Worm (Caenorhabditis elegans): ENCODE results near the gene rps-1.

Gene rps-1

DNA sequence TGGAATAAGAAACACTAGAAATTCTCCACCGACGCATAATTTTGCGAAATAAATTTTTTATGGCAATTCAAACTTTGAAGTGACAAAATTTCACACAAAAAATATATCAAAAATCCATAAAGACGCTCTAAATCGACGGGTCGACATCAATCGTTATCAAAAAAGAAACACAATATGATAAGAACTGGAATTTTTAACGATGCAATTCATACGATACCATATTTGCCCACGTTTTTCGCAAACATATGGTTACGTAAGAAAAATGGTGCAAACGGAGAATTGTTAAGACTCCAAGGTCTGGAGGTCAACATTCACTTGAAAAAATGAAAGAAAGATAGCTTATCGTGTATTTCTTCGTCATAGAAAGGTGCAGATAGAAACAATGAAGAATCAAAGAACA is 30.4 kb downstream of the rps-1 start:
- TF ChIP-seq R02D3.7 (tag; optimal IDR thresholded peaks at IDR 0.05) (no peak), fos-1 (tag; optimal IDR thresholded peaks at IDR 0.05) (peak; percentile 69), sma-9 (GFP tag; optimal IDR thresholded peaks at IDR 0.05) (peak; percentile 73), sma-9 (tag; optimal IDR thresholded peaks at IDR 0.05) (no peak)

- no peak for TF ChIP-seq nhr-21 (tag; optimal IDR thresholded peaks at IDR 0.05)
- no peak for TF ChIP-seq mbf-1 (tag; optimal IDR thresholded peaks at IDR 0.05)
- no peak for TF ChIP-seq unc-55 (GFP tag; optimal IDR thresholded peaks at IDR 0.05)
- TF ChIP-seq crh-2 (tag; optimal IDR thresholded peaks at IDR 0.05) = peak; percentile 28
- no peak for TF ChIP-seq dmd-4 (tag; optimal IDR thresholded peaks at IDR 0.05)
- no peak for TF ChIP-seq unc-39 (tag; optimal IDR thresholded peaks at IDR 0.05)
- TF ChIP-seq Y55F3AM.14 (GFP tag; optimal IDR thresholded peaks at IDR 0.05) = no peak
- peak; percentile 89 for TF ChIP-seq fos-1 (tag; optimal IDR thresholded peaks at IDR 0.05)
- no peak for TF ChIP-seq sem-4 (tag; optimal IDR thresholded peaks at IDR 0.05)
- no peak for TF ChIP-seq skn-1 (tag; optimal IDR thresholded peaks at IDR 0.05)
- no peak for TF ChIP-seq lin-39 (tag; optimal IDR thresholded peaks at IDR 0.05)
- TF ChIP-seq gmeb-1 (tag; optimal IDR thresholded peaks at IDR 0.05) = no peak
- TF ChIP-seq snpc-4 (tag; optimal IDR thresholded peaks at IDR 0.05) = no peak
- no peak for TF ChIP-seq C34F6.9 (tag; optimal IDR thresholded peaks at IDR 0.05)
- no peak for TF ChIP-seq blmp-1 (tag; optimal IDR thresholded peaks at IDR 0.05; ENCODE audit: insufficient read depth)
- no peak for TF ChIP-seq nhr-237 (tag; optimal IDR thresholded peaks at IDR 0.05)
- no peak for TF ChIP-seq ceh-82 (tag; optimal IDR thresholded peaks at IDR 0.05)
- no peak for TF ChIP-seq nhr-10 (tag; optimal IDR thresholded peaks at IDR 0.05)
- TF ChIP-seq nhr-129 (tag; optimal IDR thresholded peaks at IDR 0.05) = no peak
- no peak for TF ChIP-seq sma-3 (GFP tag; optimal IDR thresholded peaks at IDR 0.05)
- no peak for TF ChIP-seq lin-11 (tag; optimal IDR thresholded peaks at IDR 0.05)
- no peak for TF ChIP-seq unc-62 (GFP tag; optimal IDR thresholded peaks at IDR 0.05)
- TF ChIP-seq sma-9 (GFP tag; optimal IDR thresholded peaks at IDR 0.05) = peak; percentile 42
- no peak for TF ChIP-seq sma-9 (tag; optimal IDR thresholded peaks at IDR 0.05)
Observed at ce11 chrIII:4506590-4507128, 30.9 kb downstream of the rps-1 start.

ce11 chrIII:4508064-4508905 is 32.6 kb downstream of the rps-1 start, which contains the start of the genes cct-5 and F25F2.1:
Gene cct-5 (minus strand): TSS chrIII:4508114.
Gene F25F2.1 (plus strand): TSS chrIII:4508855.
- peak; percentile 76 for TF ChIP-seq C34F6.9 (tag; optimal IDR thresholded peaks at IDR 0.05)
- TF ChIP-seq ama-1 (optimal IDR thresholded peaks at IDR 0.05) = peak; percentile 37
- no peak for TF ChIP-seq nhr-6 (tag; optimal IDR thresholded peaks at IDR 0.05)
- no peak for TF ChIP-seq alr-1 (tag; optimal IDR thresholded peaks at IDR 0.05)
- no peak for TF ChIP-seq ZK546.5 (tag; optimal IDR thresholded peaks at IDR 0.05)
- TF ChIP-seq sma-9 (GFP tag; optimal IDR thresholded peaks at IDR 0.05) = peak; percentile 49
- TF ChIP-seq sma-9 (tag; optimal IDR thresholded peaks at IDR 0.05) = no peak
- no peak for TF ChIP-seq lin-39 (tag; optimal IDR thresholded peaks at IDR 0.05)
- peak; percentile 76 for TF ChIP-seq gmeb-1 (tag; optimal IDR thresholded peaks at IDR 0.05)
- TF ChIP-seq crh-2 (tag; optimal IDR thresholded peaks at IDR 0.05) = peak; percentile 71
- no peak for TF ChIP-seq ceh-82 (tag; optimal IDR thresholded peaks at IDR 0.05)
- TF ChIP-seq elt-3 (tag; optimal IDR thresholded peaks at IDR 0.05) = no peak
- peak; percentile 51 for TF ChIP-seq lin-13 (GFP tag; optimal IDR thresholded peaks at IDR 0.05)
- TF ChIP-seq nhr-12 (tag; optimal IDR thresholded peaks at IDR 0.05) = no peak
- no peak for TF ChIP-seq ztf-4 (tag; optimal IDR thresholded peaks at IDR 0.05)
- TF ChIP-seq peb-1 (tag; optimal IDR thresholded peaks at IDR 0.05) = no peak
- TF ChIP-seq unc-55 (GFP tag; optimal IDR thresholded peaks at IDR 0.05) = peak; percentile 76
- TF ChIP-seq unc-62 (GFP tag; optimal IDR thresholded peaks at IDR 0.05) = no peak
- TF ChIP-seq nhr-129 (tag; optimal IDR thresholded peaks at IDR 0.05) = peak; percentile 57
- peak; percentile 19 for TF ChIP-seq F13H6.1 (tag; optimal IDR thresholded peaks at IDR 0.05)
- no peak for TF ChIP-seq nhr-25 (tag; optimal IDR thresholded peaks at IDR 0.05)
- no peak for TF ChIP-seq skn-1 (tag; optimal IDR thresholded peaks at IDR 0.05)
- TF ChIP-seq sem-4 (tag; optimal IDR thresholded peaks at IDR 0.05) = no peak
- TF ChIP-seq ztf-1 (GFP tag; conservative IDR thresholded peaks at IDR 0.05) = no peak
- TF ChIP-seq mab-5 (tag; optimal IDR thresholded peaks at IDR 0.05) = no peak
- no peak for TF ChIP-seq nhr-77 (tag; optimal IDR thresholded peaks at IDR 0.05)
- TF ChIP-seq lsy-2 (tag; optimal IDR thresholded peaks at IDR 0.05) = peak; percentile 61 to 95
- peak; percentile 23 for TF ChIP-seq snpc-4 (tag; optimal IDR thresholded peaks at IDR 0.05)
- TF ChIP-seq mdl-1 (tag; optimal IDR thresholded peaks at IDR 0.05) = no peak
- no peak for TF ChIP-seq nhr-23 (tag; optimal IDR thresholded peaks at IDR 0.05)
- no peak for TF ChIP-seq nhr-10 (tag; optimal IDR thresholded peaks at IDR 0.05)
- TF ChIP-seq fos-1 (tag; optimal IDR thresholded peaks at IDR 0.05) = peak; percentile 23
- TF ChIP-seq nhr-11 (tag; optimal IDR thresholded peaks at IDR 0.05) = no peak
- no peak for TF ChIP-seq zag-1 (tag; optimal IDR thresholded peaks at IDR 0.05)
- peak; percentile 36 for TF ChIP-seq sma-3 (GFP tag; optimal IDR thresholded peaks at IDR 0.05)
- TF ChIP-seq ceh-16 (tag; optimal IDR thresholded peaks at IDR 0.05) = no peak
